Worm (Caenorhabditis elegans): Measurements from ENCODE around the gene K09H11.15.

DNA sequence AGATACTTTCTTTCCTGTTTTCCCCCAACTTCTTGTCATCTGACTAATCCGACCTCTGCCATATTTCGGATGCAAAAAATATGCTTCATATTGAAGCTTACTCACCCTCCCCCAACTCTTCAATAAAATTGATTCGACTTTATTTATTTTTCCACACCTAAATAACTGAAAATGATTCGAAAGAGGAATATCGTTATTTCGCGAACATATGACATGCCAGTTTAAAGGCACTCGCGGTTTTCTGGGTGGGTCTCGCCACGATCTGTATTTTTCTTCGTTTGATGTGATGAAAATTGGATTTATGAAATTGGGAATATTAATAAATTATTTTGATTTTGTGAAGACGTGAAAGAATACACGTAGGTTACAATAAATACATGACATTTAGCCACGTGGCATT, 40.9 kb upstream of the K09H11.15 start, which contains the start of gene F44E7.3:
- TF ChIP-seq W03F9.2 (tag; optimal IDR thresholded peaks at IDR 0.05): no peak
- no peak for TF ChIP-seq dao-5 (tag; optimal IDR thresholded peaks at IDR 0.05)

All from whole organism, L4/young adult.